Worm (Caenorhabditis elegans) whole organism, L1 larva: ENCODE results near the gene clec-78.
A peak's percentile ranks its signal among the peaks of the same experiment; 100 is the strongest.

Experiments
- C16A3.4 ChIP-seq: fragments of 150-350 bp; optimal IDR thresholded peaks from 2 replicates; lab custom pipeline; 2014; ENCODE audit warnings: missing biosample characterization, missing genetic modification characterization
- F16B12.6 ChIP-seq: fragments of 150-350 bp; optimal IDR thresholded peaks from 2 replicates; lab custom pipeline; 2014; ENCODE audit warnings: missing biosample characterization, missing genetic modification characterization
- aha-1 ChIP-seq: fragments of 150-350 bp; optimal IDR thresholded peaks from 2 replicates; lab custom pipeline; 2014; ENCODE audit warnings: missing biosample characterization, missing genetic modification characterization
- ama-1 ChIP-seq: fragments of 150-350 bp; optimal IDR thresholded peaks from 2 replicates; lab custom pipeline; 2014
- blmp-1 ChIP-seq: fragments of 150-350 bp; optimal IDR thresholded peaks from 2 replicates; lab custom pipeline; 2014; ENCODE audit warnings: missing biosample characterization, missing genetic modification characterization
- ceh-8 ChIP-seq: fragments of 200-800 bp; sonication (Bioruptor generic); optimal IDR thresholded peaks from 2 replicates; lab custom pipeline; 2018; ENCODE audit warnings: mild to moderate bottlenecking, missing genetic modification characterization, moderate library complexity, missing compliant biosample characterization
- ceh-82 ChIP-seq, 3 experiments: fragments of 150-350 bp in 1 of 3; sonication (generic microtip) in 2 of 3; optimal IDR thresholded peaks; 2 replicates each; lab custom pipeline; 2014 to 2017; ENCODE audit warnings: missing biosample characterization in 3 of 3, missing genetic modification characterization in 3 of 3
- ceh-88 ChIP-seq: fragments of 200-800 bp; sonication (Bioruptor generic); IDR thresholded peaks from 2 replicates; pipeline ENCODE4 v1.3.6; 2022; ENCODE audit warnings: missing genetic modification characterization, missing compliant biosample characterization
- dpl-1 ChIP-seq, 3 experiments: fragments of 150-350 bp in 2 of 3; sonication (generic microtip) in 1 of 3; optimal IDR thresholded peaks; 2 replicates each; lab custom pipeline; 2014 to 2017; ENCODE audit warnings: missing biosample characterization in 3 of 3, missing genetic modification characterization in 3 of 3, missing genetic modification reagents in 3 of 3
- dsc-1 ChIP-seq: sonication (generic microtip); optimal IDR thresholded peaks from 2 replicates; lab custom pipeline; 2016; ENCODE audit warnings: mild to moderate bottlenecking, missing genetic modification characterization, missing compliant biosample characterization
- efl-1 ChIP-seq, 4 experiments: fragments of 150-350 bp; optimal IDR thresholded peaks in 3 of 4; peaks in 1 of 4; 1 replicate in 1 of 4; 2 replicates in 3 of 4; lab custom pipeline; 2014; ENCODE audit warnings: missing biosample characterization in 2 of 4, missing genetic modification characterization in 2 of 4, missing genetic modification reagents in 2 of 4
- egl-13 ChIP-seq: sonication (generic microtip); optimal IDR thresholded peaks from 2 replicates; lab custom pipeline; 2016; ENCODE audit warnings: missing genotype, missing genetic modification reagents, missing genetic modification characterization, missing compliant biosample characterization
- egl-27 ChIP-seq, 2 experiments: fragments of 150-350 bp in 1 of 2; sonication (generic microtip); optimal IDR thresholded peaks; 3 replicates each; lab custom pipeline; 2017 to 2018; ENCODE audit warnings: missing biosample characterization in 2 of 2, missing genetic modification characterization in 2 of 2, missing genetic modification reagents in 2 of 2
- elt-2 ChIP-seq: sonication (generic microtip); optimal IDR thresholded peaks from 2 replicates; lab custom pipeline; 2016; ENCODE audit warnings: missing genetic modification characterization, mild to moderate bottlenecking, inconsistent platforms, missing compliant biosample characterization, missing genetic modification reagents
- fkh-10 ChIP-seq: sonication (generic microtip); optimal IDR thresholded peaks from 2 replicates; lab custom pipeline; 2017; ENCODE audit warnings: missing biosample characterization, missing genetic modification reagents, missing genetic modification characterization
- fkh-8 ChIP-seq: sonication (generic microtip); optimal IDR thresholded peaks from 2 replicates; lab custom pipeline; 2016; ENCODE audit warnings: mild to moderate bottlenecking, missing genetic modification characterization, missing compliant biosample characterization
- fos-1 ChIP-seq: fragments of 150-350 bp; optimal IDR thresholded peaks from 2 replicates; lab custom pipeline; 2014; ENCODE audit warnings: missing biosample characterization, missing genetic modification characterization
- hlh-17 ChIP-seq: fragments of 200-800 bp; sonication (Bioruptor generic); optimal IDR thresholded peaks from 2 replicates; lab custom pipeline; 2018; ENCODE audit warnings: missing genetic modification characterization, mild to moderate bottlenecking, missing compliant biosample characterization, moderate library complexity, borderline replicate concordance
- irx-1 ChIP-seq: sonication (generic microtip); optimal IDR thresholded peaks from 2 replicates; lab custom pipeline; 2016; ENCODE audit warnings: missing genetic modification characterization, missing compliant biosample characterization
- isw-1 ChIP-seq: fragments of 200-800 bp; sonication (Bioruptor generic); IDR thresholded peaks from 2 replicates; pipeline ENCODE4 v1.3.6; 2022; ENCODE audit warnings: missing genetic modification characterization, missing compliant biosample characterization
- lin-14 ChIP-seq: fragments of 200-800 bp; sonication (Bioruptor generic); optimal IDR thresholded peaks from 2 replicates; lab custom pipeline; 2018; ENCODE audit warnings: mild to moderate bottlenecking, missing genetic modification characterization, moderate library complexity, missing compliant biosample characterization
- lin-15B ChIP-seq: fragments of 150-350 bp; sonication (generic microtip); optimal IDR thresholded peaks from 3 replicates; lab custom pipeline; 2014; ENCODE audit warnings: missing biosample characterization, missing genetic modification characterization
- lin-35 ChIP-seq, 2 experiments: fragments of 150-350 bp; optimal IDR thresholded peaks; 2 replicates each; lab custom pipeline; 2014; ENCODE audit warnings: missing biosample characterization in 2 of 2, missing genetic modification characterization in 2 of 2, missing genetic modification reagents in 2 of 2
- lsy-2 ChIP-seq, 2 experiments: fragments of 150-350 bp; optimal IDR thresholded peaks; 2 replicates each; lab custom pipeline; 2014; ENCODE audit warnings: missing biosample characterization in 2 of 2, missing genetic modification characterization in 2 of 2
- mab-9 ChIP-seq: fragments of 200-800 bp; sonication (Bioruptor generic); IDR thresholded peaks from 2 replicates; pipeline ENCODE4 v1.3.6; 2022; ENCODE audit warnings: missing genetic modification reagents, missing genetic modification characterization, missing compliant biosample characterization
- mdl-1 ChIP-seq, 2 experiments: fragments of 150-350 bp; optimal IDR thresholded peaks; 2 replicates each; lab custom pipeline; 2014 to 2017; ENCODE audit warnings: missing biosample characterization in 2 of 2, missing genetic modification characterization in 2 of 2, inconsistent platforms in 1 of 2
- mef-2 ChIP-seq: fragments of 150-350 bp; optimal IDR thresholded peaks from 2 replicates; lab custom pipeline; 2014; ENCODE audit warnings: missing biosample characterization, missing genetic modification characterization
- nhr-19 ChIP-seq: fragments of 200-800 bp; sonication (Bioruptor generic); conservative IDR thresholded peaks from 2 replicates; pipeline ENCODE4 v1.3.6; 2022; ENCODE audit warnings: missing genetic modification characterization, missing compliant biosample characterization
- nhr-20 ChIP-seq: sonication (generic microtip); optimal IDR thresholded peaks from 2 replicates; lab custom pipeline; 2016; ENCODE audit warnings: mild to moderate bottlenecking, missing genetic modification characterization, missing compliant biosample characterization
- nhr-28 ChIP-seq: fragments of 150-350 bp; optimal IDR thresholded peaks from 2 replicates; lab custom pipeline; 2014; ENCODE audit warnings: missing biosample characterization, missing genetic modification characterization
- nhr-47 ChIP-seq: sonication (generic microtip); optimal IDR thresholded peaks from 2 replicates; lab custom pipeline; 2016; ENCODE audit warnings: mild to moderate bottlenecking, missing genetic modification characterization, moderate library complexity, missing compliant biosample characterization
- nhr-71 ChIP-seq: sonication (generic microtip); optimal IDR thresholded peaks from 2 replicates; lab custom pipeline; 2016; ENCODE audit warnings: mild to moderate bottlenecking, missing genetic modification characterization, moderate library complexity, missing compliant biosample characterization
- nhr-76 ChIP-seq: sonication (generic microtip); optimal IDR thresholded peaks from 2 replicates; lab custom pipeline; 2017; ENCODE audit warnings: missing biosample characterization, missing genetic modification characterization
- nhr-85 ChIP-seq: sonication (generic microtip); peaks from one replicate; lab custom pipeline; 2016; ENCODE audit warnings: missing genetic modification characterization, inconsistent platforms, missing compliant biosample characterization
- pqm-1 ChIP-seq: sonication (generic microtip); optimal IDR thresholded peaks from 3 replicates; lab custom pipeline; 2017; ENCODE audit warnings: missing biosample characterization, missing genetic modification characterization
- skn-1 ChIP-seq: fragments of 150-350 bp; optimal IDR thresholded peaks from 2 replicates; lab custom pipeline; 2014; ENCODE audit warnings: missing biosample characterization, missing genetic modification characterization
- snpc-4 ChIP-seq: fragments of 150-350 bp; optimal IDR thresholded peaks from 2 replicates; lab custom pipeline; 2014; ENCODE audit warnings: missing biosample characterization, missing genetic modification characterization
- snu-23 ChIP-seq: sonication (generic microtip); optimal IDR thresholded peaks from 2 replicates; lab custom pipeline; 2016; ENCODE audit warnings: missing genetic modification characterization, missing compliant biosample characterization
- sox-4 ChIP-seq: sonication (generic microtip); optimal IDR thresholded peaks from 2 replicates; lab custom pipeline; 2016; ENCODE audit warnings: missing genetic modification characterization, missing compliant biosample characterization
- sup-37 ChIP-seq: fragments of 200-800 bp; sonication (Bioruptor generic); optimal IDR thresholded peaks from 2 replicates; lab custom pipeline; 2018; ENCODE audit warnings: mild to moderate bottlenecking, missing genetic modification characterization, missing compliant biosample characterization
- swsn-7 ChIP-seq: sonication (generic microtip); optimal IDR thresholded peaks from 2 replicates; lab custom pipeline; 2016; ENCODE audit warnings: missing genetic modification characterization, missing compliant biosample characterization
- tbx-2 ChIP-seq: sonication (generic microtip); optimal IDR thresholded peaks from 2 replicates; lab custom pipeline; 2016; ENCODE audit warnings: missing genetic modification characterization, missing compliant biosample characterization
- unc-130 ChIP-seq: fragments of 150-350 bp; optimal IDR thresholded peaks from 2 replicates; lab custom pipeline; 2017; ENCODE audit warnings: missing biosample characterization, missing genetic modification characterization, inconsistent platforms
- unc-86 ChIP-seq: sonication (generic microtip); optimal IDR thresholded peaks from 2 replicates; lab custom pipeline; 2016; ENCODE audit warnings: missing genetic modification characterization, missing compliant biosample characterization
- xbp-1 ChIP-seq: sonication (generic microtip); optimal IDR thresholded peaks from 2 replicates; lab custom pipeline; 2016; ENCODE audit warnings: missing genetic modification characterization, missing compliant biosample characterization
- zip-4 ChIP-seq: fragments of 200-800 bp; sonication (Bioruptor generic); optimal IDR thresholded peaks from 2 replicates; lab custom pipeline; 2018; ENCODE audit warnings: mild to moderate bottlenecking, missing genetic modification characterization, moderate library complexity, missing compliant biosample characterization
- ztf-11 ChIP-seq, 2 experiments: sonication (generic microtip); optimal IDR thresholded peaks; 2 replicates each; lab custom pipeline; 2016 to 2017; ENCODE audit warnings: missing genetic modification characterization in 2 of 2, missing biosample characterization in 1 of 2, missing compliant biosample characterization in 1 of 2

clec-78 gene

ce11 chrIV:4034883-4035282 is 46.0 kb downstream of the clec-78 start, which contains the start of gene hlh-30:
hlh-30 (minus strand) TSS chrIV:4034951.
- TF ChIP-seq fkh-8, result peak; percentile 88
- TF ChIP-seq C16A3.4 (tag; lab: Kevin White, UChicago), result no peak
- TF ChIP-seq dsc-1 (tag; lab: Kevin White, UChicago), result peak; percentile 41
- peak in 1 of 2 experiments; percentile 9 for TF ChIP-seq ztf-11 (tag; optimal IDR thresholded peaks at IDR 0.05; lab: Kevin White, UChicago)
- peak; percentile 29 for TF ChIP-seq snu-23 (GFP tag; lab: Kevin White, UChicago)
- peak; percentile 73 for TF ChIP-seq tbx-2
- no peak for TF ChIP-seq sup-37 (GFP tag; lab: Kevin White, UChicago)
- TF ChIP-seq mab-9 (GFP tag; lab: Robert Waterston, UW), result no peak
- peak; percentile 11 for TF ChIP-seq nhr-20 (tag; lab: Kevin White, UChicago)
- peak; percentile 88 for TF ChIP-seq lin-14 (GFP tag; lab: Kevin White, UChicago)
- TF ChIP-seq aha-1, result no peak
- peak in 1 of 3 experiments; percentile 30 for TF ChIP-seq dpl-1 (GFP tag; optimal IDR thresholded peaks at IDR 0.05; lab: Kevin White, UChicago)
- TF ChIP-seq sox-4 (tag; lab: Kevin White, UChicago), result peak; percentile 23
- peak; percentile 15 for TF ChIP-seq mef-2 (tag; lab: Kevin White, UChicago)
- peak; percentile 29 for TF ChIP-seq ceh-8 (GFP tag; lab: Kevin White, UChicago)
- peak; percentile 43; the same call in 1 of the 2 replicates for TF ChIP-seq isw-1 (GFP tag; lab: Robert Waterston, UW)
- TF ChIP-seq pqm-1, result no peak
- TF ChIP-seq skn-1 (tag; lab: Kevin White, UChicago), result no peak
- TF ChIP-seq blmp-1 (tag; lab: Kevin White, UChicago), result no peak
- peak; percentile 75 for TF ChIP-seq nhr-47 (tag; lab: Kevin White, UChicago)
- TF ChIP-seq mdl-1 (tag; optimal IDR thresholded peaks at IDR 0.05; lab: Kevin White, UChicago), result no peak
- no peak for TF ChIP-seq zip-4 (GFP tag; lab: Kevin White, UChicago)
- peak; percentile 49 for TF ChIP-seq swsn-7 (tag; lab: Kevin White, UChicago)
- TF ChIP-seq hlh-17 (GFP tag; lab: Kevin White, UChicago), result no peak
- peak; percentile 55 for TF ChIP-seq fos-1 (tag; lab: Kevin White, UChicago)
- TF ChIP-seq ama-1, result no peak
- peak; percentile 71 for TF ChIP-seq nhr-71 (tag; lab: Kevin White, UChicago)
- no peak for TF ChIP-seq elt-2 (tag; lab: Kevin White, UChicago)
- peak; percentile 43 for TF ChIP-seq xbp-1 (tag; lab: Kevin White, UChicago)
- TF ChIP-seq snpc-4 (tag; lab: Kevin White, UChicago), result no peak
- TF ChIP-seq nhr-19, result 0 out of 2 replicates have a peak, but pooled peaks have one; percentile 9
- TF ChIP-seq unc-86 (tag; lab: Kevin White, UChicago), result peak; percentile 69
- peak in 1 of 2 experiments; percentile 7 for TF ChIP-seq egl-27 (tag; optimal IDR thresholded peaks at IDR 0.05; lab: Kevin White, UChicago)
- TF ChIP-seq fkh-10 (GFP tag; lab: Kevin White, UChicago), result peak; percentile 59
- TF ChIP-seq lin-15B, result no peak
- TF ChIP-seq nhr-85 (tag; lab: Kevin White, UChicago), result no peak
- no peak for TF ChIP-seq nhr-76
- TF ChIP-seq F16B12.6 (tag; lab: Kevin White, UChicago), result no peak
- no peak for TF ChIP-seq irx-1
- TF ChIP-seq ceh-82 (tag; optimal IDR thresholded peaks at IDR 0.05; lab: Kevin White, UChicago), result peak; percentile 5 to 80 (median 23)
- TF ChIP-seq ceh-88 (GFP tag; lab: Robert Waterston, UW), result no peak
- peak; percentile 49 to 51 for TF ChIP-seq efl-1 (optimal IDR thresholded peaks at IDR 0.05; lab: Kevin White, UChicago)
- peak; percentile 11 to 88 for TF ChIP-seq efl-1 (GFP tag; optimal IDR thresholded peaks at IDR 0.05 in 1 of 2; lab: Kevin White, UChicago)
- peak in 1 of 2 experiments; percentile 63 for TF ChIP-seq lin-35 (GFP tag; optimal IDR thresholded peaks at IDR 0.05; lab: Kevin White, UChicago)
- TF ChIP-seq lsy-2 (tag; optimal IDR thresholded peaks at IDR 0.05; lab: Kevin White, UChicago), result peak; percentile 40 to 54
- no peak for TF ChIP-seq unc-130 (tag; lab: Kevin White, UChicago)
- TF ChIP-seq egl-13, result peak; percentile 78
- TF ChIP-seq nhr-28 (tag; lab: Kevin White, UChicago), result no peak
